Fruit fly (Drosophila melanogaster) whole organism, embryonic: ENCODE results near the gene CG32267.

Experiments used
- ATbp ChIP-seq: fragments of 200-800 bp; sonication (Bioruptor generic); optimal IDR thresholded peaks from 2 replicates; lab custom pipeline; 2017; ENCODE audit warnings: missing biosample characterization, mild to moderate bottlenecking, missing genetic modification characterization, missing genetic modification reagents
- Blimp-1 ChIP-seq: fragments of 200-800 bp; sonication (Bioruptor generic); optimal IDR thresholded peaks from 3 replicates; lab custom pipeline; 2018; ENCODE audit warnings: missing biosample characterization, missing genetic modification characterization, mild to moderate bottlenecking, moderate library complexity, missing genetic modification reagents
- C15 ChIP-seq: fragments of 200-800 bp; sonication (Bioruptor generic); IDR thresholded peaks from 3 replicates; pipeline ENCODE4 v1.3.6; 2022; ENCODE audit warnings: missing biosample characterization, missing genetic modification characterization
- CG10209 ChIP-seq: fragments of 200-800 bp; sonication (Bioruptor generic); optimal IDR thresholded peaks from 3 replicates; lab custom pipeline; 2017; ENCODE audit warnings: missing biosample characterization, mild to moderate bottlenecking, missing genetic modification characterization, missing genetic modification reagents
- CG10565 ChIP-seq: fragments of 200-800 bp; sonication (Bioruptor generic); optimal IDR thresholded peaks from 3 replicates; lab custom pipeline; 2016; ENCODE audit warnings: missing biosample characterization, mild to moderate bottlenecking, missing genetic modification characterization
- CG10654 ChIP-seq: fragments of 200-800 bp; sonication (Bioruptor generic); optimal IDR thresholded peaks from 2 replicates; lab custom pipeline; 2016; ENCODE audit warnings: missing biosample characterization, missing genetic modification characterization
- CG12071 ChIP-seq: fragments of 200-800 bp; sonication (Bioruptor generic); optimal IDR thresholded peaks from 3 replicates; lab custom pipeline; 2018; ENCODE audit warnings: missing biosample characterization, mild to moderate bottlenecking, missing genetic modification characterization
- CG12219 ChIP-seq: fragments of 200-800 bp; sonication (Bioruptor generic); optimal IDR thresholded peaks from 3 replicates; lab custom pipeline; 2018; ENCODE audit warnings: missing biosample characterization, mild to moderate bottlenecking, missing genetic modification characterization
- CG13123 ChIP-seq: fragments of 200-800 bp; sonication (Bioruptor generic); optimal IDR thresholded peaks from 2 replicates; lab custom pipeline; 2016; ENCODE audit warnings: missing biosample characterization, missing genetic modification characterization
- CG13624 ChIP-seq: fragments of 200-800 bp; sonication (Bioruptor generic); optimal IDR thresholded peaks from 2 replicates; lab custom pipeline; 2016; ENCODE audit warnings: missing biosample characterization, missing genetic modification characterization
- CG16779 ChIP-seq: fragments of 200-800 bp; sonication (Bioruptor generic); IDR thresholded peaks from 2 replicates; pipeline ENCODE4 v1.3.6; 2022; ENCODE audit warnings: missing biosample characterization, missing genetic modification characterization
- CG2875 ChIP-seq: fragments of 200-800 bp; sonication (Bioruptor generic); optimal IDR thresholded peaks from 2 replicates; lab custom pipeline; 2017; ENCODE audit warnings: missing biosample characterization, mild to moderate bottlenecking, missing genetic modification characterization, missing genetic modification reagents
- CG32532 ChIP-seq: fragments of 200-800 bp; sonication (Bioruptor generic); IDR thresholded peaks from 2 replicates; pipeline ENCODE4 v1.3.6; 2022; ENCODE audit warnings: missing biosample characterization, missing genetic modification characterization
- CG3281 ChIP-seq: fragments of 200-800 bp; sonication (Bioruptor generic); optimal IDR thresholded peaks from 3 replicates; lab custom pipeline; 2017; ENCODE audit warnings: missing biosample characterization, mild to moderate bottlenecking, missing genetic modification characterization
- CG3847 ChIP-seq: fragments of 200-800 bp; sonication (Bioruptor generic); IDR thresholded peaks from 2 replicates; pipeline ENCODE4 v1.3.6; 2022; ENCODE audit warnings: missing biosample characterization, missing genetic modification characterization
- CG42726 ChIP-seq: fragments of 200-800 bp; sonication (Bioruptor generic); IDR thresholded peaks from 2 replicates; pipeline ENCODE4 v1.3.6; 2022; ENCODE audit warnings: missing biosample characterization, missing genetic modification characterization; ENCODE audit not compliant: partially characterized antibody
- CG7786 ChIP-seq: fragments of 200-800 bp; sonication (Bioruptor generic); optimal IDR thresholded peaks from 2 replicates; lab custom pipeline; 2016; ENCODE audit warnings: missing biosample characterization, missing genetic modification characterization
- CG9437 ChIP-seq: fragments of 200-800 bp; sonication (Bioruptor generic); optimal IDR thresholded peaks from 2 replicates; lab custom pipeline; 2018; ENCODE audit warnings: missing biosample characterization, mild to moderate bottlenecking, missing genetic modification characterization
- Camta ChIP-seq: fragments of 200-800 bp; sonication (Bioruptor generic); optimal IDR thresholded peaks from 2 replicates; lab custom pipeline; 2016; ENCODE audit warnings: missing biosample characterization, missing genetic modification characterization
- Chrac-16 ChIP-seq: fragments of 200-800 bp; sonication (Bioruptor generic); optimal IDR thresholded peaks from 3 replicates; lab custom pipeline; 2016; ENCODE audit warnings: missing biosample characterization, missing genetic modification characterization
- D ChIP-seq, 2 experiments: fragments of 200-800 bp in 1 of 2; fragments of >200 bp in 1 of 2; sonication (Bioruptor generic) in 1 of 2; optimal IDR thresholded peaks; 2 replicates in 1 of 2; 3 replicates in 1 of 2; lab custom pipeline; 2017; ENCODE audit warnings: mild to moderate bottlenecking in 1 of 2, missing biosample characterization in 1 of 2, missing genetic modification characterization in 1 of 2, missing genetic modification reagents in 1 of 2
- Drgx ChIP-seq: fragments of 200-800 bp; sonication (Bioruptor generic); IDR thresholded peaks from 2 replicates; pipeline ENCODE4 v1.3.6; 2022; ENCODE audit warnings: missing biosample characterization, missing genetic modification characterization
- Fer1 ChIP-seq: fragments of 200-800 bp; sonication (Bioruptor generic); optimal IDR thresholded peaks from 2 replicates; lab custom pipeline; 2017; ENCODE audit warnings: missing biosample characterization, mild to moderate bottlenecking, missing genetic modification characterization
- GATAe ChIP-seq: fragments of 200-800 bp; sonication (Bioruptor generic); conservative IDR thresholded peaks from 2 replicates; pipeline ENCODE4 v1.3.6; 2022; ENCODE audit warnings: missing biosample characterization, missing genetic modification characterization
- HLH3B ChIP-seq: fragments of 200-800 bp; sonication (Bioruptor generic); IDR thresholded peaks from 2 replicates; pipeline ENCODE4 v1.3.6; 2022; ENCODE audit warnings: missing biosample characterization, missing genetic modification characterization
- HLH4C ChIP-seq: fragments of 200-800 bp; sonication (Bioruptor generic); IDR thresholded peaks from 3 replicates; pipeline ENCODE4 v1.3.6; 2022; ENCODE audit warnings: missing biosample characterization, missing genetic modification characterization; ENCODE audit not compliant: partially characterized antibody
- HLH54F ChIP-seq: fragments of 200-800 bp; sonication (Bioruptor generic); optimal IDR thresholded peaks from 3 replicates; lab custom pipeline; 2016; ENCODE audit warnings: missing biosample characterization, missing genetic modification characterization
- HLHmδ ChIP-seq: fragments of 200-800 bp; sonication (Bioruptor generic); optimal IDR thresholded peaks from 2 replicates; lab custom pipeline; 2018; ENCODE audit warnings: missing biosample characterization, mild to moderate bottlenecking, missing genetic modification characterization, moderate library complexity
- Med ChIP-seq: fragments of 200-800 bp; sonication (Bioruptor generic); peaks from one replicate; lab custom pipeline; 2016; ENCODE audit warnings: missing biosample characterization, missing genetic modification characterization, mild to moderate bottlenecking, inconsistent platforms, moderate library complexity
- Meics ChIP-seq: fragments of 200-800 bp; sonication (Bioruptor generic); optimal IDR thresholded peaks from 2 replicates; lab custom pipeline; 2017; ENCODE audit warnings: missing biosample characterization, mild to moderate bottlenecking, missing genetic modification characterization
- Xbp1 ChIP-seq: fragments of 200-800 bp; sonication (Bioruptor generic); optimal IDR thresholded peaks from 3 replicates; lab custom pipeline; 2016; ENCODE audit warnings: missing biosample characterization, mild to moderate bottlenecking, missing genetic modification characterization
- abd-A ChIP-seq: fragments of 200-800 bp; sonication (Bioruptor generic); optimal IDR thresholded peaks from 3 replicates; lab custom pipeline; 2019; ENCODE audit warnings: missing biosample characterization, mild to moderate bottlenecking, missing genetic modification characterization, moderate library complexity
- ara ChIP-seq: fragments of 200-800 bp; sonication (Bioruptor generic); IDR thresholded peaks from 2 replicates; pipeline ENCODE4 v1.3.6; 2022; ENCODE audit warnings: missing biosample characterization, missing genetic modification characterization
- ase ChIP-seq: fragments of 200-800 bp; sonication (Bioruptor generic); IDR thresholded peaks from 3 replicates; pipeline ENCODE4 v1.3.6; 2022; ENCODE audit warnings: missing biosample characterization, missing genetic modification characterization
- en ChIP-seq: fragments of 200-800 bp; sonication (Bioruptor generic); optimal IDR thresholded peaks from 2 replicates; lab custom pipeline; 2016; ENCODE audit warnings: missing biosample characterization, missing genetic modification characterization
- ewg ChIP-seq: fragments of 200-800 bp; sonication (Bioruptor generic); optimal IDR thresholded peaks from 3 replicates; lab custom pipeline; 2017; ENCODE audit warnings: mild to moderate bottlenecking, missing biosample characterization, missing genetic modification reagents, missing genetic modification characterization
- exex ChIP-seq: fragments of 200-800 bp; sonication (Bioruptor generic); optimal IDR thresholded peaks from 4 replicates; lab custom pipeline; 2018; ENCODE audit warnings: missing biosample characterization, mild to moderate bottlenecking, missing genetic modification characterization, moderate library complexity
- fd96Cb ChIP-seq: fragments of 200-800 bp; sonication (Bioruptor generic); optimal IDR thresholded peaks from 2 replicates; lab custom pipeline; 2018; ENCODE audit warnings: missing biosample characterization, mild to moderate bottlenecking, missing genetic modification characterization, moderate library complexity
- grau ChIP-seq: fragments of 200-800 bp; optimal IDR thresholded peaks from 3 replicates; lab custom pipeline; 2019; ENCODE audit warnings: missing biosample characterization, mild to moderate bottlenecking, missing genetic modification characterization, moderate library complexity
- kah ChIP-seq: fragments of 200-800 bp; sonication (Bioruptor generic); optimal IDR thresholded peaks from 2 replicates; lab custom pipeline; 2018; ENCODE audit warnings: missing biosample characterization, mild to moderate bottlenecking, missing genetic modification characterization
- lab ChIP-seq: fragments of 200-800 bp; sonication (Bioruptor generic); optimal IDR thresholded peaks from 3 replicates; lab custom pipeline; 2017; ENCODE audit warnings: missing biosample characterization, missing genetic modification characterization, mild to moderate bottlenecking, moderate library complexity, missing genetic modification reagents
- lilli ChIP-seq: fragments of 200-800 bp; sonication (Bioruptor generic); optimal IDR thresholded peaks from 3 replicates; lab custom pipeline; 2016; ENCODE audit warnings: missing biosample characterization, missing genetic modification characterization
- p53 ChIP-seq: fragments of 200-800 bp; sonication (Bioruptor generic); optimal IDR thresholded peaks from 2 replicates; lab custom pipeline; 2016; ENCODE audit warnings: missing biosample characterization, missing genetic modification characterization
- row ChIP-seq: fragments of 200-800 bp; sonication (Bioruptor generic); IDR thresholded peaks from 3 replicates; pipeline ENCODE4 v1.3.6; 2022; ENCODE audit warnings: missing biosample characterization, missing genetic modification characterization
- sna ChIP-seq: fragments of 200-800 bp; sonication (Bioruptor generic); IDR thresholded peaks from 2 replicates; pipeline ENCODE4 v1.3.6; 2022; ENCODE audit warnings: missing biosample characterization, missing genetic modification characterization; ENCODE audit not compliant: partially characterized antibody
- stwl ChIP-seq: fragments of 200-800 bp; sonication (Bioruptor generic); optimal IDR thresholded peaks from 3 replicates; lab custom pipeline; 2018; ENCODE audit warnings: missing biosample characterization, mild to moderate bottlenecking, missing genetic modification characterization, moderate library complexity
- sug ChIP-seq: fragments of 200-800 bp; optimal IDR thresholded peaks from 2 replicates; lab custom pipeline; 2019; ENCODE audit warnings: missing biosample characterization, mild to moderate bottlenecking, missing genetic modification characterization, moderate library complexity
- trem ChIP-seq: fragments of 200-800 bp; optimal IDR thresholded peaks from 3 replicates; lab custom pipeline; 2019; ENCODE audit warnings: missing biosample characterization, mild to moderate bottlenecking, missing genetic modification characterization, moderate library complexity
- z ChIP-seq: fragments of 200-800 bp; sonication (Bioruptor generic); IDR thresholded peaks from 3 replicates; pipeline ENCODE4 v1.3.6; 2022; ENCODE audit warnings: missing biosample characterization, missing genetic modification characterization
- zen2 ChIP-seq: fragments of 200-800 bp; sonication (Bioruptor generic); IDR thresholded peaks from 3 replicates; pipeline ENCODE4 v1.3.6; 2022; ENCODE audit warnings: missing biosample characterization, missing genetic modification characterization; ENCODE audit not compliant: partially characterized antibody

CG32267 gene

DNA sequence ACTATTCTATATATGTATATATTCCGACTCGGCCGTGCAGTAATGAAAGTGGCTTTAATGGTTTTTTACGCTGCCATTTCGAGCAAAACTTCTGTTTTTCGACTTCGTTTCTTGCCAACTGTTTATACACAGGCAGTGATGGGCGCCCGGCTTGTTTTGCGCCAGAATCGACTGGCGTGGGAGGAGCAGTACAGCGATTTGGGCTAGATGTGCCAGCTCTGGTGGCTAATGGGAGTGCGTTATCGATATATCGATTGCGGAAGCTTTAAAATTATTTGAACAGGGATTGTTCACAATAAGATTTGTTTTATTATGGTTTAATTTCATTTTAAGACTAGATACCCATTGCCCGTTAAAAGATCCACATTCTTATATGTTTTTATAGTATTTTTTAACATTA is 739 bp downstream of the CG32267 start, which contains the start of gene CG14971 (continued):
- TF ChIP-seq CG10654 (no peak), D (optimal IDR thresholded peaks at IDR 0.05; lab: Kevin White, UChicago) (no peak), D (GFP tag; optimal IDR thresholded peaks at IDR 0.05; lab: Kevin White, UChicago) (no peak), HLH54F (peak; percentile 63), Xbp1 (peak; percentile 46), CG3281 (GFP tag; lab: Kevin White, UChicago) (no peak), fd96Cb (tag; lab: Kevin White, UChicago) (no peak), sug (peak; percentile 61), Fer1 (GFP tag; lab: Kevin White, UChicago) (peak; percentile 39), sna (GFP tag; lab: Robert Waterston, UW) (peak; percentile 84), p53 (peak; percentile 25), Blimp-1 (GFP tag; lab: Kevin White, UChicago) (no peak), ewg (GFP tag; lab: Kevin White, UChicago) (no peak), Med (GFP tag; lab: Kevin White, UChicago) (peak; percentile 88), ase (GFP tag; lab: Robert Waterston, UW) (no peak), CG10209 (GFP tag; lab: Kevin White, UChicago) (no peak), Drgx (GFP tag; lab: Robert Waterston, UW) (no peak), stwl (tag; lab: Kevin White, UChicago) (peak; percentile 74), CG9437 (GFP tag; lab: Kevin White, UChicago) (no peak), z (GFP tag; lab: Robert Waterston, UW) (no peak), CG32532 (peak; percentile 53), exex (tag; lab: Kevin White, UChicago) (peak; percentile 63), ara (GFP tag; lab: Robert Waterston, UW) (no peak), CG3847 (peak; percentile 40; the same call in 1 of the 2 replicates), CG42726 (GFP tag; lab: Robert Waterston, UW) (peak; percentile 77), CG13624 (GFP tag; lab: Kevin White, UChicago) (peak; percentile 56), GATAe (peak; percentile 31; the same call in 1 of the 2 replicates), CG12219 (GFP tag; lab: Kevin White, UChicago) (no peak), HLHmδ (no peak), CG7786 (GFP tag; lab: Kevin White, UChicago) (peak; percentile 41), row (GFP tag; lab: Robert Waterston, UW) (peak; percentile 96), lilli (peak; percentile 70), C15 (GFP tag; lab: Robert Waterston, UW) (no peak), CG16779 (GFP tag; lab: Robert Waterston, UW) (no peak), Meics (GFP tag; lab: Kevin White, UChicago) (peak; percentile 43), CG2875 (GFP tag; lab: Kevin White, UChicago) (no peak), HLH3B (GFP tag; lab: Robert Waterston, UW) (no peak), en (GFP tag; lab: Kevin White, UChicago) (no peak), Chrac-16 (GFP tag; lab: Kevin White, UChicago) (peak; percentile 4), CG10565 (GFP tag; lab: Kevin White, UChicago) (no peak), CG13123 (no peak), CG12071 (GFP tag; lab: Kevin White, UChicago) (no peak), HLH4C (GFP tag; lab: Robert Waterston, UW) (peak; percentile 78), grau (peak; percentile 37), Camta (GFP tag; lab: Kevin White, UChicago) (peak; percentile 3), lab (GFP tag; lab: Kevin White, UChicago) (peak; percentile 56), kah (GFP tag; lab: Kevin White, UChicago) (no peak), abd-A (no peak), ATbp (GFP tag; lab: Kevin White, UChicago) (no peak), trem (peak; percentile 59), zen2 (peak; percentile 54; the same call in 2 of the 3 replicates)
